Fruit fly (Drosophila melanogaster): Measurements from ENCODE around the gene CG5235.
A peak's percentile ranks its signal among the peaks of the same experiment; 100 is the strongest.

The CG5235 gene

dm6 chr3L:16054095-16054494, 36.1 kb downstream of the CG5235 start:
- TF ChIP-seq EcR (GFP tag; optimal IDR thresholded peaks at IDR 0.05) (no peak), psq (optimal IDR thresholded peaks at IDR 0.05) (no peak), Dll (optimal IDR thresholded peaks at IDR 0.05) (no peak), usp (GFP tag; optimal IDR thresholded peaks at IDR 0.05) (no peak), CG8478 (optimal IDR thresholded peaks at IDR 0.05) (no peak), pan (optimal IDR thresholded peaks at IDR 0.05) (no peak)

DNA sequence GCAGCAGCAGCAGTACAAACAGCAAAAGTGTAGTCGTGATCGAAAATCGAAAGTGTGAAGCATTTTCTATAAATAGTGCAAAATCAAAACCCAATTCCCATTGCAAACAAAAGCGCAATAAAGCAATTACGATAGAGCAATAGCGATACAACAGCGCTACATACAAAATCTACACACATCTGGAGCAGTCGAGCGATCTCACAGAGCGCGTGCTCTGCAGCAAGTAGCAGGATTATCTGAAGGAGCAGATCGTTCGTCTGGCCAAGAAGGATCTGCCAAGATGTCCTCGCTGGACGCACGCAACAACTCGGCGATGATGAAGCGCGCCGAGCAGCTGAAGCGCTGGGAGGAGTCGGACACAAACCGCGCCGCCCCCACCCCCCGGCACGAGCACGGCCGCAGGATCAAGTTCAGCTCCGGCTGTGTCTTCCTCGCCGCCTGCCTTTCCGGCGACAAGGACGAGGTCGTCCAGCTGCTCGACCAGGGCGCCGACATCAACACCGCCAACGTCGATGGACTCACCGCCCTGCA, 37.1 kb downstream of the CG5235 start:
- TF ChIP-seq Dll (optimal IDR thresholded peaks at IDR 0.05) (no peak), psq (optimal IDR thresholded peaks at IDR 0.05) (no peak), EcR (GFP tag; optimal IDR thresholded peaks at IDR 0.05) (no peak), usp (GFP tag; optimal IDR thresholded peaks at IDR 0.05) (no peak), CG8478 (optimal IDR thresholded peaks at IDR 0.05) (no peak), pan (optimal IDR thresholded peaks at IDR 0.05) (no peak)

dm6 chr3L:16052145-16053025, 37.8 kb downstream of the CG5235 start:
- peak; percentile 66 for TF ChIP-seq pan (optimal IDR thresholded peaks at IDR 0.05)
- TF ChIP-seq EcR (GFP tag; optimal IDR thresholded peaks at IDR 0.05): no peak
- no peak for TF ChIP-seq psq (optimal IDR thresholded peaks at IDR 0.05)
- TF ChIP-seq CG8478 (optimal IDR thresholded peaks at IDR 0.05): peak; percentile 99
- peak; percentile 84 for TF ChIP-seq Dll (optimal IDR thresholded peaks at IDR 0.05)
- TF ChIP-seq usp (GFP tag; optimal IDR thresholded peaks at IDR 0.05): no peak

DNA sequence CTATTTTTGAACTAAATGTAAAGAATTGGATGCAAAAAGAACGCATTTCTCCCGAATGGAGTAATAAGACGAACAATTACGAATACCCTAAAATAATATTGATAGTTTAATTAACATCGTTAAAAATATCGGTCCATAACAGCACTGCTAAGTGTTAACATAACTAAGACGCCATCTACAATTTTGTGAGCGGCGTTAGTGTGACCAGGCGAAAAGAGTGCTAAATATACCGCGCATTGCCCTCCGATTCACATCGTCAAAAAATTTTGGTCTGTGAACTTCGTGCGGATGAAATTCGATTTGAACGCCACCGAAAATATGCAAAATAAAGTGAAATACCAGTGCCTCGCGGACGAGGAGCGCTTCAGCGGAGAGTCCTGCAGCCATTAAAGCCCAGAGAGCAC, 38.5 kb downstream of the CG5235 start, which contains the start of gene Mbs:
Mbs (plus strand) TSS at position 241 of the 404 bp plus-strand sequence.
- TF ChIP-seq psq (optimal IDR thresholded peaks at IDR 0.05) (no peak), EcR (GFP tag; optimal IDR thresholded peaks at IDR 0.05) (no peak), Dll (optimal IDR thresholded peaks at IDR 0.05) (no peak), usp (GFP tag; optimal IDR thresholded peaks at IDR 0.05) (no peak), CG8478 (optimal IDR thresholded peaks at IDR 0.05) (no peak), pan (optimal IDR thresholded peaks at IDR 0.05) (no peak)

DNA sequence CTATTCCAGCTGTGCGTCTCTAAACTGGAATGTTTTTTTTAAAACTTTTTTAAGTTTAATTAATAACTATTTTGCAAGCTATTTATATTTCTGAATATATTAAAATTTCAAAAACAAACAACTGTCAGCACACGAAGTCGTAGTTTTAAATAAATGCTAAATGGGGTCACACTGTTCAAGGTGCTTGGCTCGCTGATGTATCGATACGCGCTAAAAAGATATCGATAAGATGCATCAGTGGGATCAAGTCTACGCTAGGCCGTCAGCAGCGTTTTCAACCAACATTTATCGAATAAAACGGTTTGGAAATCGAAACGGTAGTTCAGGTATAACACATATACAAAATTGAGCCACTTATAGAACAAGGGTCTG, 39.3 kb downstream of the CG5235 start, which contains the start of gene Diap1:
Diap1 (minus strand) TSS at position 148 of the 372 bp plus-strand sequence.
- TF ChIP-seq CG8478 (optimal IDR thresholded peaks at IDR 0.05) (no peak), pan (optimal IDR thresholded peaks at IDR 0.05) (no peak), usp (GFP tag; optimal IDR thresholded peaks at IDR 0.05) (no peak), EcR (GFP tag; optimal IDR thresholded peaks at IDR 0.05) (no peak), Dll (optimal IDR thresholded peaks at IDR 0.05) (no peak), psq (optimal IDR thresholded peaks at IDR 0.05) (no peak)

- TF ChIP-seq usp (GFP tag; optimal IDR thresholded peaks at IDR 0.05): no peak
- no peak for TF ChIP-seq EcR (GFP tag; optimal IDR thresholded peaks at IDR 0.05)
Measured at dm6 chr3L:16049955-16050886, 40.0 kb downstream of the CG5235 start.

DNA sequence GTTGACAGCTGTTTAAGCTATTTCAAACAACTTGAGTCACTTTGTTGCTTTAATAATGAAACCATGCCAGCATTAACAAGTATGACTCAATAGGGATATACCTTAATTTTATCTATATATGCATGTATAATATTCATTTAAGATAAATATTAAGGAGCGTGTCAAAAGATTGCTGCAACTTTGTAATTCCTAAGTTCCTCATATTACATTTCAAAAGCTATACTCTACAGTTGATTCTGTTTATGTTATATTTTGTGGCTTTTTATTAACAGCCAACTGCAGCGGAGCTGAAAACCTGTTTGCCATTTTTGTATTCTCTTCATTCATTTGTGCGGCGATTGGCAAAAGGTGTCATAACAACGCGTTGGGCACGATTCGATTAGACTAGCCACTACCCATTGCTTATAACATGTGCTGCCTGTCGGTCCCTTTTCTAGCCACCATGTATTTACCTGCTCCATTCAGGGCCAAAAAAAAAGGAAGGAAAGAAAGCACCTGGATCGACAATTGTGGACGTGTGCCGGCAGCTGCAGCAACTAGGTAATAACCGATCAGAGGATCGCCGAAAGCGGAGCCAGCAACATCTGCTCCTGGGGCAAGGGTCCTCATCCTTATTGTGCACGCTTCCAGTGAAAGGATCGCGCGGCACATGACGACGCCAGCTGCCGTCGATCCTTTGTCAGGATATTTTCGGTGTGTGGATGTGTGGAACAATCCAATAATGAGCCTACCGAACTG, 41.3 kb downstream of the CG5235 start:
- no peak for TF ChIP-seq Dll (optimal IDR thresholded peaks at IDR 0.05)
- no peak for TF ChIP-seq usp (GFP tag; optimal IDR thresholded peaks at IDR 0.05)
- TF ChIP-seq pan (optimal IDR thresholded peaks at IDR 0.05): no peak
- TF ChIP-seq CG8478 (optimal IDR thresholded peaks at IDR 0.05): no peak
- TF ChIP-seq psq (optimal IDR thresholded peaks at IDR 0.05): no peak
- no peak for TF ChIP-seq EcR (GFP tag; optimal IDR thresholded peaks at IDR 0.05)

- TF ChIP-seq EcR (GFP tag; optimal IDR thresholded peaks at IDR 0.05): no peak
- TF ChIP-seq psq (optimal IDR thresholded peaks at IDR 0.05): no peak
- no peak for TF ChIP-seq Dll (optimal IDR thresholded peaks at IDR 0.05)
Measured at dm6 chr3L:16048086-16048485, 42.1 kb downstream of the CG5235 start.

DNA sequence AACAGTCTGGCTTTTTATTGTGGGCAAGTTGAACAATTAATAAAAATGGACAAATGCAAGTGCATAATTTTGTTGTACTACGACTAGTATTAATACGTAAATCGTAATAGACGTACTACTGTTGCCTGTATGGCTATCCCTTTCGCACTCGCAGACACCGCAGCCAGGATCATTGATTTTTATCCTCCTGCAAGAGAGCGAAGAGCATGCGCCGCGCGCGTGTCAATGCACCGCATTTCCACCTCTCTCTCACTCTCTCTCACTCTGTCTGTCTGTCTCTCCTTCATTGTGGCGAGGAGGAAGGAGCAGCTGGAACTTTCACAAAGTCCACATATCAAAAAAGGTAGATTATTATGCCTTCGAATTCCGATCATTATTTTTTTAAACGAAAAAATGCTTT, 43.1 kb downstream of the CG5235 start:
- TF ChIP-seq psq (optimal IDR thresholded peaks at IDR 0.05): no peak
- TF ChIP-seq Dll (optimal IDR thresholded peaks at IDR 0.05): peak; percentile 78
- TF ChIP-seq pan (optimal IDR thresholded peaks at IDR 0.05): no peak
- TF ChIP-seq EcR (GFP tag; optimal IDR thresholded peaks at IDR 0.05): peak in 1 of 2 experiments; percentile 69
- TF ChIP-seq usp (GFP tag; optimal IDR thresholded peaks at IDR 0.05): no peak

DNA sequence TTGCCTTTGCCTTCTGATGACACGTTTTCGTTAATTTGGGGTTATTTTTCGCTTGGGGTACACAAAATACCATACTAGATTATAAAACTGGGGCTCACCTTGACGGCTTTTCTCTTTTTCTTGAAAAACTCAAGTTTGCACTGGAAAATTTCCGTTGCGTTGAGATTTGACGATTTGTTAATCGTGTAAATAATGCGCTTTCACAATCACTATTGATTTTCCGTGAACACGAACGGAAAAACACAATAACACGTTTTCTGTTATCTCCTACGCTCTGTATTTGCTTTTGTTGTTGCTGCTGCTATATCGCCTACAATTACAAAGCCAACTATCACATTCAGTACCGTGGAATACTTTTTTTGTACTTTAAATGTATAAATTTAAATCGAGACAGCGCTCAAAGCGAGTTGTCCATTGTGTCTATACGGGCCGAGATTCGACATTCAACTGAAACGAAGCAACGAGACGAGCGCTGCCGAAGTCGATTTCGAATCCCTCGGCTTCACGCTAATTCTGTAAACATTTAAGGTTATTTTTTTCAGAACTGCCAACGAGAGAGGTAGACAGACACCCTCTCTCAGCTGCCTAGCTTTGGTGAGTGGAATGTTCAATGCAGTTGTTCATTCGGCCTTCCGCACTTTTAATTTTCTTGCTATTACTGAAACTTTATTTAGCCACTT, 43.7 kb downstream of the CG5235 start:
- TF ChIP-seq Dll (optimal IDR thresholded peaks at IDR 0.05) (no peak), psq (optimal IDR thresholded peaks at IDR 0.05) (no peak), EcR (GFP tag; optimal IDR thresholded peaks at IDR 0.05) (no peak), CG8478 (optimal IDR thresholded peaks at IDR 0.05) (no peak), usp (GFP tag; optimal IDR thresholded peaks at IDR 0.05) (no peak), pan (optimal IDR thresholded peaks at IDR 0.05) (no peak)

Data from whole organism.